Fruit fly (Drosophila melanogaster) whole organism, adult: Measurements from ENCODE around the gene Sr-CIV.

Source experiments
- CG11617 ChIP-seq: fragments of 200-800 bp; sonication (Bioruptor generic); optimal IDR thresholded peaks from 2 replicates; lab custom pipeline; 2017; ENCODE audit warnings: mild to moderate bottlenecking, missing biosample characterization, missing genetic modification reagents, missing genetic modification characterization
- CG12768 ChIP-seq: fragments of 200-800 bp; sonication (Bioruptor generic); optimal IDR thresholded peaks from 2 replicates; lab custom pipeline; 2017; ENCODE audit warnings: missing biosample characterization, missing genetic modification characterization, mild to moderate bottlenecking, moderate library complexity, missing genetic modification reagents
- CG14711 ChIP-seq: fragments of 200-800 bp; sonication (Bioruptor generic); optimal IDR thresholded peaks from 2 replicates; lab custom pipeline; 2018; ENCODE audit warnings: missing biosample characterization, mild to moderate bottlenecking, missing genetic modification characterization, moderate library complexity
- CG1620 ChIP-seq: fragments of 200-800 bp; sonication (Bioruptor generic); optimal IDR thresholded peaks from 2 replicates; lab custom pipeline; 2016; ENCODE audit warnings: missing biosample characterization, missing genetic modification characterization
- CG33017 ChIP-seq: fragments of 200-800 bp; sonication (Bioruptor generic); optimal IDR thresholded peaks from 2 replicates; lab custom pipeline; 2018; ENCODE audit warnings: missing biosample characterization, mild to moderate bottlenecking, missing genetic modification characterization, moderate library complexity
- CG5204 ChIP-seq: fragments of 200-800 bp; sonication (Bioruptor generic); optimal IDR thresholded peaks from 2 replicates; lab custom pipeline; 2016; ENCODE audit warnings: missing biosample characterization, missing genetic modification characterization
- CG7045 ChIP-seq: fragments of 200-800 bp; sonication (Bioruptor generic); optimal IDR thresholded peaks from 2 replicates; lab custom pipeline; 2017; ENCODE audit warnings: missing biosample characterization, mild to moderate bottlenecking, missing genetic modification characterization
- CG7101 ChIP-seq: fragments of 200-800 bp; sonication (Bioruptor generic); optimal IDR thresholded peaks from 2 replicates; lab custom pipeline; 2018; ENCODE audit warnings: missing biosample characterization, mild to moderate bottlenecking, missing genetic modification characterization, moderate library complexity
- Clk ChIP-seq: fragments of 200-800 bp; sonication (Bioruptor generic); optimal IDR thresholded peaks from 2 replicates; lab custom pipeline; 2017; ENCODE audit warnings: missing biosample characterization, missing genetic modification characterization
- Crg-1 ChIP-seq: fragments of 200-800 bp; sonication (Bioruptor generic); optimal IDR thresholded peaks from 2 replicates; lab custom pipeline; 2016; ENCODE audit warnings: missing biosample characterization, missing genetic modification characterization
- Hr96 ChIP-seq: fragments of 200-800 bp; sonication (Bioruptor generic); optimal IDR thresholded peaks from 2 replicates; lab custom pipeline; 2016; ENCODE audit warnings: missing biosample characterization, missing genetic modification characterization
- Mnt ChIP-seq: fragments of 200-800 bp; sonication (Bioruptor generic); optimal IDR thresholded peaks from 2 replicates; lab custom pipeline; 2016; ENCODE audit warnings: missing biosample characterization, mild to moderate bottlenecking, missing genetic modification characterization
- bab1 ChIP-seq: fragments of 200-800 bp; sonication (Bioruptor generic); optimal IDR thresholded peaks from 3 replicates; lab custom pipeline; 2019; ENCODE audit warnings: missing biosample characterization, mild to moderate bottlenecking, missing genetic modification characterization, moderate library complexity
- cic ChIP-seq: fragments of 200-800 bp; sonication (Bioruptor generic); optimal IDR thresholded peaks from 2 replicates; lab custom pipeline; 2017; ENCODE audit warnings: missing biosample characterization, mild to moderate bottlenecking, missing genetic modification characterization, moderate library complexity
- cnc ChIP-seq, 2 experiments: fragments of >200 bp; optimal IDR thresholded peaks; 2 replicates each; lab custom pipeline; 2017
- kay ChIP-seq: fragments of 200-800 bp; sonication (Bioruptor generic); peaks from one replicate; lab custom pipeline; 2016; ENCODE audit warnings: missing biosample characterization, missing genetic modification characterization, borderline replicate concordance
- ovo ChIP-seq: fragments of 200-800 bp; sonication (Bioruptor generic); optimal IDR thresholded peaks from 2 replicates; lab custom pipeline; 2016; ENCODE audit warnings: missing biosample characterization, missing genetic modification characterization
- pad ChIP-seq: fragments of 200-800 bp; sonication (Bioruptor generic); optimal IDR thresholded peaks from 3 replicates; lab custom pipeline; 2017; ENCODE audit warnings: missing biosample characterization, missing genetic modification characterization, mild to moderate bottlenecking, moderate library complexity, missing genetic modification reagents
- tj ChIP-seq: fragments of 200-800 bp; sonication (Bioruptor generic); optimal IDR thresholded peaks from 3 replicates; lab custom pipeline; 2017; ENCODE audit warnings: missing biosample characterization, mild to moderate bottlenecking, missing genetic modification characterization, moderate library complexity
- toe ChIP-seq: fragments of 200-800 bp; sonication (Bioruptor generic); optimal IDR thresholded peaks from 2 replicates; lab custom pipeline; 2016; ENCODE audit warnings: missing biosample characterization, missing genetic modification characterization

Sr-CIV gene

dm6 chr2L:3485506-3485905, 38.4 kb downstream of the Sr-CIV start:
- no peak for TF ChIP-seq bab1
- TF ChIP-seq CG33017, result no peak
- TF ChIP-seq cic (GFP tag; lab: Kevin White, UChicago), result no peak
- TF ChIP-seq toe (GFP tag; lab: Kevin White, UChicago), result no peak
- TF ChIP-seq Crg-1, result no peak
- no peak for TF ChIP-seq Clk (GFP tag; lab: Kevin White, UChicago)
- no peak for TF ChIP-seq CG5204 (GFP tag; lab: Kevin White, UChicago)
- no peak for TF ChIP-seq CG7045
- no peak for TF ChIP-seq CG14711 (tag; lab: Kevin White, UChicago)
- no peak for TF ChIP-seq Hr96 (GFP tag; lab: Kevin White, UChicago)
- no peak for TF ChIP-seq CG1620 (GFP tag; lab: Kevin White, UChicago)
- no peak for TF ChIP-seq cnc (optimal IDR thresholded peaks at IDR 0.05; lab: Kevin White, UChicago)
- TF ChIP-seq ovo (GFP tag; lab: Kevin White, UChicago), result no peak
- no peak for TF ChIP-seq pad (GFP tag; lab: Kevin White, UChicago)
- TF ChIP-seq tj (GFP tag; lab: Kevin White, UChicago), result no peak
- TF ChIP-seq kay, result no peak

DNA sequence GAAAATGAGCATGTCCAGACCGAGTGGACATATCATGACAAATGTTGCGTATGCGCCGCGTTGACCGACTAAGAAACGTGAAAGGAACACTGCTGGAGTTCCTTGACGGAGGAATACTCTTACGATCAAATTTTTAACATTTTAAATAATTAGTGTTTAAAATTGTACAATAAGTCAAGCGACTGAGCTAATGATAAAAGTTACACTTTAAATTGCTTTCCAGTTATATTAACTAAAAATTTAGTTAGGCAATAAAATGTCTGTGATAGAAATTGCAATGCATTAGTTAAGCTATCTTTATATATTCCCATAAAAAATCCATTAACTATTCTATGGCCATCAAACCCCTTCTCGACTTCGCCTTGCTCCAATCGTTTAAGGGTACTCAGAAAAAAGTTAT, 39.1 kb downstream of the Sr-CIV start:
- TF ChIP-seq Crg-1 (no peak), kay (no peak), tj (GFP tag; lab: Kevin White, UChicago) (no peak), Mnt (GFP tag; lab: Kevin White, UChicago) (no peak), CG12768 (GFP tag; lab: Kevin White, UChicago) (no peak)

DNA sequence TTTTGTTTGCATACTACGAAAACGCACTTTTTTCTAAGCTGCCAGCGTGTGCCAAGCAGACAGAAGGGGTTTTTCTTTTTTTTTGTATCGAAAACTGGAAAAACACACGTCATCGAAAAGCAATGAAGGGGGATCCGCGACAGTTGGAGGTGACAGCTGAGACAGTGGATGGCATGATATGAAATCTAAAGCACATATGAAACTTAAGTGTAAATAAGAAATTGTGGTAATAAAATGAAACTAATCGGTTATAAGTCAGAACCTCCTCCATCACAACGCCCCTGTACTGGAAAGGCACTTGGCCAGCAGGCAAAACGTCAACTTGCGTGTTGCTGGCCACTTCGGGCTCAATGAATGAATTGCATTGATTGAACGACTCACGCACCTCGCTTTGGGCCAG, 40.2 kb downstream of the Sr-CIV start:
- TF ChIP-seq Clk (GFP tag; lab: Kevin White, UChicago), result no peak

DNA sequence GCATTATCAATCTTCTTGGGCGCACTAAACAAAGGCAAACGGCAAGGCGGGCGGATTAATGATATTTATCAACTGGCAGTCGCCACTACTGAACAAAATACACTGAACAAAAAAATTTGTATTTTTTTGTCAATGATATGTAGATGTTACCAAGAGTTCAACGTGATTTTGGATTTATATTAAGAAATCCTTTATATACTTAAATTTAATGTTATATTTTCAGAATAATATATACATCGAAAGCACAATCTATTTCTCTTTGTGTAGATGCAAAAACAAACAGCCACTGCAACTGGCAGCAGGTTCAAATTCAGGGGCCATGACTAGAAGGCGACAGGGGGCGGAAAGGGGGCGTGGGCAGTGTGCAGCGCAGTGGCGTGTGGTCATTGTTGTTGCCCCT, 41.1 kb downstream of the Sr-CIV start:
- TF ChIP-seq Mnt (GFP tag; lab: Kevin White, UChicago) (no peak), CG7045 (peak; percentile 40)

DNA sequence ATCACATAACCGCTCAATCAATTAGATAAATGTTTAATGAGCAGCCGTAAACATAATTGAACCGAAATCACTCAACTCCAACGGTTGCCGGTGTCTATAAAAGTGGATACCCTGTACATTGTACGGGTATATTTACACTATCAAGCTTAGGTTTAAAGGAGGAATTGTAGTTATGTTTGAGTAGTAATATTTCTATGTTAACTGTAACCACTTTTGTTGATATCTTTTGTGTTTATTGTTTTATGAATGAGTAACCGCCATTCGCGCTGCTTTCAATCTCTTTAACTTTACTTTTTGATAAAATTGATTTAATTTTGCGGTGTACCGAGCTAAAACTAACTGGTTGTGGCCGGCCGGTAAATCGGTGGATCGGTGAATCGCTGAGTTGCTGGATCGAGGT, 41.8 kb downstream of the Sr-CIV start:
- TF ChIP-seq ovo (GFP tag; lab: Kevin White, UChicago), result no peak
- no peak for TF ChIP-seq bab1
- TF ChIP-seq pad (GFP tag; lab: Kevin White, UChicago), result no peak
- TF ChIP-seq CG1620 (GFP tag; lab: Kevin White, UChicago), result no peak
- TF ChIP-seq tj (GFP tag; lab: Kevin White, UChicago), result no peak
- no peak for TF ChIP-seq CG14711 (tag; lab: Kevin White, UChicago)
- TF ChIP-seq Mnt (GFP tag; lab: Kevin White, UChicago), result no peak
- no peak for TF ChIP-seq cic (GFP tag; lab: Kevin White, UChicago)
- no peak for TF ChIP-seq CG12768 (GFP tag; lab: Kevin White, UChicago)
- no peak for TF ChIP-seq CG33017
- no peak for TF ChIP-seq toe (GFP tag; lab: Kevin White, UChicago)

DNA sequence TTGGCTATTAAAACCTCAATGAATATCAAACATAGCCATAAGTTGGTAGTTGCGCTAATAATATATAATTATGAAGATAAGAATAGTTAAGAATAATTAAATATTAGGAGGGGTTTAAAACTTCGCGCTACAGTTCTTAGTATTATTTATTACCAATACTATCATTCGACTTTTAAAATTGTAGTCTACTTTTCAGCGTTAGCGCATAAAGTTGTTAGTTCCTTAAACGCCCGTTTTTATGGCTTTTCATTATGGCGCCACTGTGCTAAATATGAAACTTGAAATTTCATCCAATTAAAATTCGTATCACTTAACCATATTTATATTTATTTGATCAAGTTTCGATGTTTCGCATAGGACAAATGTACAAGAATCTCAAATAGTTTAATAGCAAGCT, 43.4 kb downstream of the Sr-CIV start:
- peak; percentile 10 for TF ChIP-seq CG12768 (GFP tag; lab: Kevin White, UChicago)
- no peak for TF ChIP-seq cnc (optimal IDR thresholded peaks at IDR 0.05; lab: Kevin White, UChicago)
- TF ChIP-seq tj (GFP tag; lab: Kevin White, UChicago), result peak; percentile 38
- peak; percentile 31 for TF ChIP-seq kay

- TF ChIP-seq Mnt (GFP tag; lab: Kevin White, UChicago) (peak; percentile 82), Clk (GFP tag; lab: Kevin White, UChicago) (peak; percentile 8), bab1 (no peak), tj (GFP tag; lab: Kevin White, UChicago) (peak; percentile 94)
Measured at dm6 chr2L:3479697-3480442, 44.0 kb downstream of the Sr-CIV start.

dm6 chr2L:3478034-3478880, 45.6 kb downstream of the Sr-CIV start, which contains the start of gene Thor:
Gene Thor, plus strand, starts transcription at chr2L:3478434.
- peak; percentile 82 for TF ChIP-seq ovo (GFP tag; lab: Kevin White, UChicago)
- peak; percentile 87 for TF ChIP-seq pad (GFP tag; lab: Kevin White, UChicago)
- TF ChIP-seq CG7045, result peak; percentile 81
- peak; percentile 68 for TF ChIP-seq CG7101 (tag; lab: Kevin White, UChicago)
- peak; percentile 79 for TF ChIP-seq Clk (GFP tag; lab: Kevin White, UChicago)
- TF ChIP-seq CG14711 (tag; lab: Kevin White, UChicago), result peak; percentile 37
- peak; percentile 83 for TF ChIP-seq Crg-1
- TF ChIP-seq Mnt (GFP tag; lab: Kevin White, UChicago), result peak; percentile 87
- TF ChIP-seq CG33017, result peak; percentile 84
- peak in 1 of 2 experiments; percentile 55 for TF ChIP-seq cnc (optimal IDR thresholded peaks at IDR 0.05; lab: Kevin White, UChicago)
- TF ChIP-seq bab1, result peak; percentile 73
- TF ChIP-seq CG5204 (GFP tag; lab: Kevin White, UChicago), result peak; percentile 59
- TF ChIP-seq toe (GFP tag; lab: Kevin White, UChicago), result peak; percentile 57
- TF ChIP-seq CG12768 (GFP tag; lab: Kevin White, UChicago), result peak; percentile 87
- TF ChIP-seq CG11617 (GFP tag; lab: Kevin White, UChicago), result peak; percentile 75
- TF ChIP-seq tj (GFP tag; lab: Kevin White, UChicago), result peak; percentile 83
- peak; percentile 99 for TF ChIP-seq kay
- peak; percentile 96 for TF ChIP-seq cic (GFP tag; lab: Kevin White, UChicago)
- TF ChIP-seq CG1620 (GFP tag; lab: Kevin White, UChicago), result peak; percentile 65
- peak; percentile 82 for TF ChIP-seq Hr96 (GFP tag; lab: Kevin White, UChicago)
